Fruit fly (Drosophila melanogaster): ENCODE results near the gene CG7546.

- TF ChIP-seq CG11617 (GFP tag; optimal IDR thresholded peaks at IDR 0.05) (no peak), Clk (GFP tag; optimal IDR thresholded peaks at IDR 0.05) (no peak), kay (GFP tag; ENCODE audit: borderline replicate concordance) (no peak), pad (GFP tag; optimal IDR thresholded peaks at IDR 0.05) (no peak)
Observed at dm6 chr3L:7518351-7519102, 7.7 kb downstream of the CG7546 start, which contains the start of gene ltl.

All from whole organism, adult.